Worm (Caenorhabditis elegans) whole organism, late embryonic: ENCODE measurements around the gene cpt-5.

Experiments
- ceh-14 ChIP-seq: sonication (generic microtip); optimal IDR thresholded peaks from 2 replicates; lab custom pipeline; 2016; ENCODE audit warnings: missing genotype, missing genetic modification characterization, missing compliant biosample characterization
- ceh-30 ChIP-seq: fragments of 150-350 bp; optimal IDR thresholded peaks from 2 replicates; lab custom pipeline; 2014; ENCODE audit warnings: missing biosample characterization, missing genetic modification characterization
- ceh-48 ChIP-seq: sonication (generic microtip); optimal IDR thresholded peaks from 2 replicates; lab custom pipeline; 2016; ENCODE audit warnings: missing genetic modification characterization, inconsistent platforms, missing compliant biosample characterization
- elt-2 ChIP-seq: sonication (generic microtip); optimal IDR thresholded peaks from 2 replicates; lab custom pipeline; 2016; ENCODE audit warnings: missing genetic modification reagents, missing genetic modification characterization, missing compliant biosample characterization
- fkh-10 ChIP-seq: fragments of 150-350 bp; optimal IDR thresholded peaks from 2 replicates; lab custom pipeline; 2014; ENCODE audit warnings: missing biosample characterization, missing genetic modification reagents, missing genetic modification characterization
- fkh-6 ChIP-seq: sonication (generic microtip); optimal IDR thresholded peaks from 2 replicates; lab custom pipeline; 2016; ENCODE audit warnings: missing genetic modification characterization, missing compliant biosample characterization
- madf-2 ChIP-seq: sonication (generic microtip); optimal IDR thresholded peaks from 2 replicates; lab custom pipeline; 2017; ENCODE audit warnings: missing genetic modification characterization, missing compliant biosample characterization
- pax-1 ChIP-seq: fragments of 150-350 bp; optimal IDR thresholded peaks from 2 replicates; lab custom pipeline; 2014; ENCODE audit warnings: missing biosample characterization, missing genetic modification characterization
- pha-2 ChIP-seq: sonication (generic microtip); optimal IDR thresholded peaks from 2 replicates; lab custom pipeline; 2017; ENCODE audit warnings: mild to moderate bottlenecking, missing genetic modification characterization, missing compliant biosample characterization
- pqm-1 ChIP-seq: sonication (generic microtip); optimal IDR thresholded peaks from 2 replicates; lab custom pipeline; 2016; ENCODE audit warnings: missing genetic modification characterization, missing compliant biosample characterization
- tbx-2 ChIP-seq: sonication (generic microtip); optimal IDR thresholded peaks from 2 replicates; lab custom pipeline; 2016; ENCODE audit warnings: missing genetic modification characterization, missing compliant biosample characterization

- TF ChIP-seq ceh-14, result no peak
- no peak for TF ChIP-seq pax-1 (tag; lab: Kevin White, UChicago)
- no peak for TF ChIP-seq tbx-2 (tag; lab: Kevin White, UChicago)
- TF ChIP-seq pha-2 (tag; lab: Kevin White, UChicago), result no peak
- no peak for TF ChIP-seq fkh-10 (GFP tag; lab: Kevin White, UChicago)
- TF ChIP-seq madf-2 (tag; lab: Kevin White, UChicago), result no peak
- TF ChIP-seq fkh-6 (tag; lab: Kevin White, UChicago), result no peak
- TF ChIP-seq pqm-1, result no peak
- TF ChIP-seq elt-2, result no peak
- TF ChIP-seq ceh-30 (tag; lab: Kevin White, UChicago), result no peak
- no peak for TF ChIP-seq ceh-48 (tag; lab: Kevin White, UChicago)
Observed at ce11 chrV:13848379-13848778, 24.6 kb upstream of the cpt-5 start, which contains the start of gene srx-133.
